Fruit fly (Drosophila melanogaster): ENCODE results near the gene Rbp9.

Rbp9 gene

dm6 chr2L:2957547-2958174, 3.1 kb downstream of the Rbp9 start (continued):
- TF ChIP-seq CG14667 (GFP tag; IDR thresholded peaks at IDR 0.05) (0 out of 2 replicates have a peak, but pooled peaks have one; percentile 30), CG6254 (GFP tag; optimal IDR thresholded peaks at IDR 0.05) (peak; percentile 48), tna (GFP tag; IDR thresholded peaks at IDR 0.05; ENCODE audit: partially characterized antibody) (no peak), CG3407 (GFP tag; optimal IDR thresholded peaks at IDR 0.05) (no peak), CG4707 (GFP tag; optimal IDR thresholded peaks at IDR 0.05) (no peak), CG10321 (GFP tag; IDR thresholded peaks at IDR 0.05) (no peak), Six4 (GFP tag; optimal IDR thresholded peaks at IDR 0.05) (peak; percentile 9), salm (tag; optimal IDR thresholded peaks at IDR 0.05) (no peak), CG18476 (GFP tag; optimal IDR thresholded peaks at IDR 0.05) (peak; percentile 31), sim (GFP tag; IDR thresholded peaks at IDR 0.05) (no peak), Atf3 (GFP tag; optimal IDR thresholded peaks at IDR 0.05) (peak; percentile 1), CG1602 (GFP tag; optimal IDR thresholded peaks at IDR 0.05) (peak; percentile 32), jigr1 (GFP tag; IDR thresholded peaks at IDR 0.05) (peak; percentile 59; the same call in 1 of the 3 replicates), org-1 (GFP tag; optimal IDR thresholded peaks at IDR 0.05) (peak; percentile 24), phol (tag; optimal IDR thresholded peaks at IDR 0.05) (peak; percentile 76), jumu (GFP tag; optimal IDR thresholded peaks at IDR 0.05) (peak; percentile 17), CG4424 (GFP tag; optimal IDR thresholded peaks at IDR 0.05) (peak; percentile 64), lbe (GFP tag; optimal IDR thresholded peaks at IDR 0.05) (peak; percentile 62), CG7357 (GFP tag; IDR thresholded peaks at IDR 0.05) (peak; percentile 28; the same call in 1 of the 3 replicates), CG10979 (tag; optimal IDR thresholded peaks at IDR 0.05) (peak; percentile 81), chinmo (GFP tag; IDR thresholded peaks at IDR 0.05; ENCODE audit: partially characterized antibody) (no peak), bab2 (GFP tag; optimal IDR thresholded peaks at IDR 0.05) (peak; percentile 4), ranshi (GFP tag; IDR thresholded peaks at IDR 0.05) (peak; percentile 18; the same call in 1 of the 2 replicates), CG6689 (GFP tag; IDR thresholded peaks at IDR 0.05) (peak; percentile 71), ssp (GFP tag; IDR thresholded peaks at IDR 0.05) (peak; percentile 38; the same call in 1 of the 2 replicates), Max (GFP tag; optimal IDR thresholded peaks at IDR 0.05) (no peak), Aef1 (GFP tag; IDR thresholded peaks at IDR 0.05) (peak; percentile 58), CG15514 (GFP tag; optimal IDR thresholded peaks at IDR 0.05) (no peak), Vsx1 (GFP tag; optimal IDR thresholded peaks at IDR 0.05) (no peak), row (GFP tag; IDR thresholded peaks at IDR 0.05) (peak; percentile 57), Awh (GFP tag; IDR thresholded peaks at IDR 0.05) (0 out of 2 replicates have a peak, but pooled peaks have one; percentile 17), hkb (optimal IDR thresholded peaks at IDR 0.05) (no peak), hkb (GFP tag; IDR thresholded peaks at IDR 0.05) (peak; percentile 48; the same call in 1 of the 2 replicates), nmo (GFP tag; optimal IDR thresholded peaks at IDR 0.05) (peak; percentile 86), Rfx (GFP tag; IDR thresholded peaks at IDR 0.05) (peak; percentile 13; the same call in 1 of the 2 replicates), unpg (GFP tag; optimal IDR thresholded peaks at IDR 0.05) (no peak), az2 (GFP tag; optimal IDR thresholded peaks at IDR 0.05) (peak; percentile 62), Xrp1 (GFP tag; IDR thresholded peaks at IDR 0.05) (peak; percentile 59; the same call in 1 of the 2 replicates), Ravus (GFP tag; IDR thresholded peaks at IDR 0.05) (no peak), Drgx (GFP tag; IDR thresholded peaks at IDR 0.05) (peak; percentile 80), CG4360 (GFP tag; IDR thresholded peaks at IDR 0.05) (no peak), crp (GFP tag; optimal IDR thresholded peaks at IDR 0.05) (peak in 1 of 2 experiments; percentile 4), ewg (GFP tag; optimal IDR thresholded peaks at IDR 0.05) (peak; percentile 54), CG11093 (GFP tag; IDR thresholded peaks at IDR 0.05) (0 out of 3 replicates have a peak, but pooled peaks have one; percentile 19), sc (optimal IDR thresholded peaks at IDR 0.05) (no peak), sc (GFP tag; optimal IDR thresholded peaks at IDR 0.05) (peak; percentile 47), dm (GFP tag; optimal IDR thresholded peaks at IDR 0.05) (no peak), sens (GFP tag) (peak; percentile 95), Scr (GFP tag; IDR thresholded peaks at IDR 0.05; ENCODE audit: partially characterized antibody) (no peak), CG4820 (GFP tag; optimal IDR thresholded peaks at IDR 0.05) (peak; percentile 63)

All from whole organism, embryonic.